Worm (Caenorhabditis elegans) whole organism, L2 larva: ENCODE measurements around the gene gop-3.

ENCODE experiments used
- C34F6.9 ChIP-seq: fragments of 150-350 bp; optimal IDR thresholded peaks from 2 replicates; lab custom pipeline; 2014; ENCODE audit warnings: missing biosample characterization, missing genetic modification characterization
- F13H6.1 ChIP-seq: sonication (generic microtip); optimal IDR thresholded peaks from 2 replicates; lab custom pipeline; 2016; ENCODE audit warnings: missing genetic modification characterization, missing compliant biosample characterization
- aly-2 ChIP-seq: fragments of 150-350 bp; optimal IDR thresholded peaks from 2 replicates; lab custom pipeline; 2014; ENCODE audit warnings: missing biosample characterization, missing genetic modification characterization
- ama-1 ChIP-seq: fragments of 150-350 bp; optimal IDR thresholded peaks from 2 replicates; lab custom pipeline; 2018; ENCODE audit warnings: inconsistent platforms
- blmp-1 ChIP-seq: sonication (generic microtip); optimal IDR thresholded peaks from 2 replicates; lab custom pipeline; 2017; ENCODE audit warnings: missing genetic modification characterization, mild to moderate bottlenecking, missing compliant biosample characterization, antibody characterized with exemption, moderate library complexity; ENCODE audit not compliant: insufficient read depth
- ceh-16 ChIP-seq: fragments of 150-350 bp; optimal IDR thresholded peaks from 2 replicates; lab custom pipeline; 2014; ENCODE audit warnings: missing biosample characterization, missing genetic modification characterization
- ceh-82 ChIP-seq: fragments of 150-350 bp; optimal IDR thresholded peaks from 2 replicates; lab custom pipeline; 2014; ENCODE audit warnings: missing biosample characterization, missing genetic modification characterization
- crh-2 ChIP-seq: sonication (generic microtip); optimal IDR thresholded peaks from 2 replicates; lab custom pipeline; 2017; ENCODE audit warnings: missing biosample characterization, missing genetic modification characterization
- dmd-4 ChIP-seq: sonication (generic microtip); optimal IDR thresholded peaks from 2 replicates; lab custom pipeline; 2017; ENCODE audit warnings: missing biosample characterization, missing genetic modification characterization
- egl-27 ChIP-seq: sonication (generic microtip); optimal IDR thresholded peaks from 3 replicates; lab custom pipeline; 2017; ENCODE audit warnings: missing biosample characterization, missing genetic modification reagents, missing genetic modification characterization
- gmeb-1 ChIP-seq: fragments of 150-350 bp; optimal IDR thresholded peaks from 2 replicates; lab custom pipeline; 2014; ENCODE audit warnings: missing biosample characterization, missing genetic modification characterization
- lin-11 ChIP-seq: fragments of 150-350 bp; sonication (generic microtip); optimal IDR thresholded peaks from 2 replicates; lab custom pipeline; 2014; ENCODE audit warnings: missing biosample characterization, missing genetic modification characterization, inconsistent platforms, mixed read lengths
- lin-13 ChIP-seq: fragments of 150-350 bp; optimal IDR thresholded peaks from 2 replicates; lab custom pipeline; 2014; ENCODE audit warnings: missing biosample characterization, missing genetic modification reagents, missing genetic modification characterization
- lin-39 ChIP-seq: fragments of 150-350 bp; optimal IDR thresholded peaks from 2 replicates; lab custom pipeline; 2014; ENCODE audit warnings: missing biosample characterization, missing genetic modification reagents, missing genetic modification characterization
- lsy-2 ChIP-seq, 2 experiments: fragments of 150-350 bp in 1 of 2; sonication (generic microtip) in 1 of 2; optimal IDR thresholded peaks; 2 replicates each; lab custom pipeline; 2014 to 2017; ENCODE audit warnings: missing biosample characterization in 2 of 2, missing genetic modification characterization in 2 of 2
- mab-5 ChIP-seq: fragments of 150-350 bp; optimal IDR thresholded peaks from 2 replicates; lab custom pipeline; 2014; ENCODE audit warnings: missing biosample characterization, missing genetic modification characterization
- mbf-1 ChIP-seq: sonication (generic microtip); optimal IDR thresholded peaks from 2 replicates; lab custom pipeline; 2017; ENCODE audit warnings: missing biosample characterization, missing genetic modification characterization
- nhr-10 ChIP-seq: sonication (generic microtip); optimal IDR thresholded peaks from 2 replicates; lab custom pipeline; 2017; ENCODE audit warnings: missing biosample characterization, missing genetic modification characterization
- nhr-12 ChIP-seq: fragments of 150-350 bp; optimal IDR thresholded peaks from 2 replicates; lab custom pipeline; 2014; ENCODE audit warnings: missing biosample characterization, missing genetic modification characterization
- nhr-129 ChIP-seq: fragments of 150-350 bp; optimal IDR thresholded peaks from 2 replicates; lab custom pipeline; 2014; ENCODE audit warnings: missing biosample characterization, missing genetic modification characterization
- nhr-237 ChIP-seq: fragments of 150-350 bp; optimal IDR thresholded peaks from 2 replicates; lab custom pipeline; 2014; ENCODE audit warnings: missing biosample characterization, missing genetic modification characterization
- nhr-6 ChIP-seq: fragments of 150-350 bp; optimal IDR thresholded peaks from 2 replicates; lab custom pipeline; 2014; ENCODE audit warnings: missing biosample characterization, missing genetic modification characterization
- nhr-77 ChIP-seq: fragments of 150-350 bp; optimal IDR thresholded peaks from 2 replicates; lab custom pipeline; 2014; ENCODE audit warnings: missing biosample characterization, missing genetic modification characterization
- sem-4 ChIP-seq: fragments of 150-350 bp; optimal IDR thresholded peaks from 2 replicates; lab custom pipeline; 2014; ENCODE audit warnings: missing biosample characterization, missing genetic modification reagents, missing genetic modification characterization
- skn-1 ChIP-seq: sonication (generic microtip); optimal IDR thresholded peaks from 2 replicates; lab custom pipeline; 2017; ENCODE audit warnings: missing biosample characterization, missing genetic modification characterization
- unc-55 ChIP-seq: fragments of 150-350 bp; sonication (generic microtip); optimal IDR thresholded peaks from 3 replicates; lab custom pipeline; 2014; ENCODE audit warnings: missing biosample characterization, missing genetic modification reagents, missing genetic modification characterization
- zag-1 ChIP-seq: fragments of 150-350 bp; optimal IDR thresholded peaks from 2 replicates; lab custom pipeline; 2014; ENCODE audit warnings: missing biosample characterization, missing genetic modification characterization
- ztf-11 ChIP-seq: sonication (generic microtip); optimal IDR thresholded peaks from 2 replicates; lab custom pipeline; 2017; ENCODE audit warnings: missing biosample characterization, missing genetic modification characterization
- ztf-4 ChIP-seq: fragments of 150-350 bp; optimal IDR thresholded peaks from 2 replicates; lab custom pipeline; 2014; ENCODE audit warnings: missing biosample characterization, missing genetic modification characterization

Gene gop-3

DNA sequence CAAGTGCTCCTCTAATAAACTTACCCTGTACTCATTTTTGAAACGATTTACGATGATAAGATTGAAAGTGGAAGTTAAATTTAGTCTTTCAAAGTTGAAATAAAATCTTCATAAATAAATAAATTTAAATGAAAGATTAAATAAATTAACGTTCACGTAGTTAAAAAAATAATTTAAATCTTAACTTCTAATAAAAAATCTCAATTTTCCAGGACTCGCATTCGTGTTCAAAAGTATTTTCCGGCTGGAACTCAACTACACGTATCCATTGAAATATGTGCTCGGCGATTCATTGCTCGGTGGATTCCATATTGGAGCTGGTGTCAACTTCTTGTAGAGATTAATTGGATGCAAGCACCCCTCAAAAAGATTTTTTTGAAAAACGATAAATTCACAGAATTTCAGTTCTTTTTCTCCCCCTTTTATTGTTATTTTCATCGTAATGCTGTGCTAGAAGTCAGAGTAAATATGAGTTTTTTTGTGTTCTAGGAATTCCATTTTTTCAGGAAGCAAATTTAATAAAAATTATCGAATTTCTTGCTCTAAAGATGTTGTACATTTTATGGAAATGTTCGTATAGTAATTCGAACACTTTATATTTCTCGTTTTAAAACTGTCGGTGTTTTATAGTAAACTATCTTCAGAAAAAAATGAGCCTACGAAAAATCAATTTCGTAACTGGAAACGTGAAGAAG lies 3.0 kb downstream of the gop-3 start, which contains the start of the genes C34E10.9 and hap-1:
TSS of gene C34E10.9 (minus strand) at position 101 of the 695 bp plus-strand sequence.
TSS of gene hap-1 (plus strand) at position 645 of the 695 bp plus-strand sequence.
- TF ChIP-seq lin-13 (GFP tag; lab: Kevin White, UChicago) = no peak
- no peak for TF ChIP-seq ceh-82 (tag; lab: Kevin White, UChicago)
- no peak for TF ChIP-seq nhr-10

DNA sequence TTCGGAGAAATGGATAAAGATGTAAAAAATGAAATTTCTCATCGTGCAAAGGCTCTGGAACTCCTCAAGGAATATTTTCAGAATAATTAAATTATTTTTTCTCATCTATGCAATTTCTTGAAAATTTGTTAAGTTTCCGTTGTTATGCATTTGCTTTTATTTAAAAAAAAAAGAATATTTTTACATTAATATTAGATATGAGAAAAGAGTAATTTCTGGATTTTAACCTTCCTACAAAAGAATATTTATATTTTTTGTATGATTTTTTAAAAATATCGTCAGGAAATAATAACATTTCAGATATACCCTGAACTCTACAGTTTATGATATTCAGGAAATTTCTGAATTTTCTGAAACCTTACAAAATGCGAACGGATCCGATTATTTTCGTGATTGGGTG lies 4.3 kb downstream of the gop-3 start, which contains the start of gene gro-1:
TSS of gene gro-1 (plus strand) at position 301 of the 400 bp plus-strand sequence.
- TF ChIP-seq mbf-1 (no peak), blmp-1 (tag; lab: Kevin White, UChicago) (no peak), lin-39 (no peak), ama-1 (no peak), lin-11 (tag; lab: Kevin White, UChicago) (no peak), ceh-82 (tag; lab: Kevin White, UChicago) (no peak), unc-55 (GFP tag; lab: Kevin White, UChicago) (no peak), F13H6.1 (tag; lab: Kevin White, UChicago) (no peak), dmd-4 (tag; lab: Kevin White, UChicago) (no peak), ceh-16 (tag; lab: Kevin White, UChicago) (no peak)

DNA sequence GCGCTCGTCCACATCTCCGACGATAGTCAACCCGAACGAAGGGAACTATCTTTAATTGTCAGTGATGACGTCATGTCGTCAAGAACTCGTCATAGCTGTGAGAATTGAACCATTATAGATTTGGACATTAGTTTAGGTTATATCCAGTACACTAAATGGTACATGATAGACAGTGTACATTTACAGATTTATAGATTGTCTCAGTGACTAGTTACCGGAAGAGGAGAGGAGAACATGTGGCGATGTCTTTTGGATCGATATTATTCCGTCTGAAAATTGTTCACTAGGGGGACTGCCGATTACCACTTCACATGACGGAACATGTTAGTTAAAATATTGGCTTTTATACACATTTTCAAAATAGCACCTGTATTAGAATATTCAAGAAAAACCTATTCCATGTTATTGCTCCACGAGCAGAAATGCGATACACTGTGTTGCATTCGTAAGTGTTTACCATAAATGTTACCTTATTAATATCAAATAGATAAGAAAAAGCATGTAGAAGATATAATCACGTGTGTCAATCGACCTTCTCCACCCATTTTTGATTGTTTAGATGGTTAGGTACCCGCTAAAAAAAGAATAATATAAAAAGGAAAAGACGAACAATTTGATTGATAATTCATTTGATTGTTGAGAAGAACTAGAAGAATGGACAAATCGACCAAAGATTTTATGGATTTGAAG lies 6.9 kb downstream of the gop-3 start, which contains the start of gene ZC395.5:
TSS of gene ZC395.5 (plus strand) at position 632 of the 690 bp plus-strand sequence.
- TF ChIP-seq blmp-1 (tag; lab: Kevin White, UChicago) (no peak), sem-4 (tag; lab: Kevin White, UChicago) (no peak), unc-55 (GFP tag; lab: Kevin White, UChicago) (no peak), nhr-77 (no peak), nhr-6 (tag; lab: Kevin White, UChicago) (no peak), zag-1 (tag; lab: Kevin White, UChicago) (no peak), nhr-129 (tag; lab: Kevin White, UChicago) (no peak), C34F6.9 (tag; lab: Kevin White, UChicago) (no peak), F13H6.1 (tag; lab: Kevin White, UChicago) (no peak), crh-2 (tag; lab: Kevin White, UChicago) (peak; percentile 28), mbf-1 (no peak), nhr-12 (no peak), gmeb-1 (tag; lab: Kevin White, UChicago) (peak; percentile 59)

DNA sequence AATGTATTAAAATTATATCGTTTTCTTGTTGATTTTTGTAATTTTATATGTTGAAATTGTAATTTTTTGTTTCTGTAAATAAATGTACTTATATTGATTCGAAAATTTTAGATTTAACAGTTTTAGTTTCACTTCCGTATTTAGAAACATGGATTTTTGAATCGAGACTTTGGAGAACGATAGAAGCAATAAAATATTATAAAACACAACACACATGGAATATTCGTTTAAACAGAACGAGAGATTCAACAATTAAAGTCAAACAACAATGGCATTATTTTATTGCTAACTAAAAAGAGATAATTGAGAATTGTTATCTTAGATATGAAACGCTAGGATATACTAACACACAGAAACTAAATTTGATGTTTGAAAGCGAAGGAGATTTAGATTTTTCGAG lies 8.0 kb downstream of the gop-3 start:
- TF ChIP-seq F13H6.1 (tag; lab: Kevin White, UChicago) = no peak
- TF ChIP-seq nhr-10 = no peak
- TF ChIP-seq aly-2 = no peak
- no peak for TF ChIP-seq ztf-4 (tag; lab: Kevin White, UChicago)
- TF ChIP-seq nhr-12 = no peak
- TF ChIP-seq lsy-2 (tag; optimal IDR thresholded peaks at IDR 0.05; lab: Kevin White, UChicago) = no peak
- TF ChIP-seq dmd-4 (tag; lab: Kevin White, UChicago) = no peak
- no peak for TF ChIP-seq nhr-6 (tag; lab: Kevin White, UChicago)
- TF ChIP-seq egl-27 (tag; lab: Kevin White, UChicago) = no peak
- no peak for TF ChIP-seq lin-11 (tag; lab: Kevin White, UChicago)
- TF ChIP-seq zag-1 (tag; lab: Kevin White, UChicago) = no peak
- no peak for TF ChIP-seq mab-5 (tag; lab: Kevin White, UChicago)
- no peak for TF ChIP-seq C34F6.9 (tag; lab: Kevin White, UChicago)
- TF ChIP-seq skn-1 (tag; lab: Kevin White, UChicago) = no peak
- no peak for TF ChIP-seq nhr-129 (tag; lab: Kevin White, UChicago)
- no peak for TF ChIP-seq lin-39
- TF ChIP-seq nhr-237 (tag; lab: Kevin White, UChicago) = no peak
- no peak for TF ChIP-seq lin-13 (GFP tag; lab: Kevin White, UChicago)
- TF ChIP-seq ztf-11 (tag; lab: Kevin White, UChicago) = no peak
- no peak for TF ChIP-seq ceh-82 (tag; lab: Kevin White, UChicago)

DNA sequence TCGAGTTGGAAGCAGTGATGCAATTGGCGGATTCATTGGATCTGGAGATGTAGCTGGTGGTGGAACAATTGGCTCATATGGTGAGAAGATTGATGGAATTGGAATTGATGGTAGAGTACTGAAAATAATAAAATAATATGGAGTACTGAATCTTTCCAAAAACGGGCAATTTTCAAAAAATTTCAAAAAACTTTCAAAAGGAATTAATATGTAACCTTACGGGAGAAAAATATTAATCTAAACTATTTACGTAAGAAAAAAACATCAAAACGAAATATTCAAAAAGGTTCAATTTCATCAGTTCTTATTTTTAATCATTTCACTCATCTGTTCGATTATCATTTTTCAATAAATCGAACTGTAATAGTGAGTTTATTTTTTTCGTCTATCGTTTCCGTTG lies 9.3 kb downstream of the gop-3 start, which contains the start of gene ZC395.4:
TSS of gene ZC395.4 (plus strand) at position 301 of the 400 bp plus-strand sequence.
- no peak for TF ChIP-seq dmd-4 (tag; lab: Kevin White, UChicago)
- TF ChIP-seq nhr-10 = no peak
